Worm (Caenorhabditis elegans) whole organism, L3 larva: ENCODE measurements around the gene pcrg-1.

Source experiments
- aly-2 ChIP-seq: fragments of 150-350 bp; optimal IDR thresholded peaks from 2 replicates; lab custom pipeline; 2014; ENCODE audit warnings: missing biosample characterization, missing genetic modification characterization
- ama-1 ChIP-seq: fragments of 150-350 bp; optimal IDR thresholded peaks from 2 replicates; lab custom pipeline; 2018
- ceh-28 ChIP-seq: fragments of 150-350 bp; optimal IDR thresholded peaks from 2 replicates; lab custom pipeline; 2014; ENCODE audit warnings: missing biosample characterization, missing genetic modification reagents, missing genetic modification characterization
- ceh-82 ChIP-seq: fragments of 150-350 bp; optimal IDR thresholded peaks from 2 replicates; lab custom pipeline; 2014; ENCODE audit warnings: missing biosample characterization, missing genetic modification characterization
- ceh-9 ChIP-seq: sonication (generic microtip); optimal IDR thresholded peaks from 2 replicates; lab custom pipeline; 2018; ENCODE audit warnings: missing biosample characterization, missing genetic modification characterization
- daf-12 ChIP-seq: fragments of 150-350 bp; optimal IDR thresholded peaks from 2 replicates; lab custom pipeline; 2014; ENCODE audit warnings: missing biosample characterization, missing genetic modification reagents, missing genetic modification characterization
- egl-27 ChIP-seq: sonication (generic microtip); optimal IDR thresholded peaks from 4 replicates; lab custom pipeline; 2017; ENCODE audit warnings: missing biosample characterization, missing genetic modification reagents, missing genetic modification characterization
- egl-5 ChIP-seq: fragments of 150-350 bp; optimal IDR thresholded peaks from 2 replicates; lab custom pipeline; 2017; ENCODE audit warnings: missing biosample characterization, missing genetic modification reagents, missing genetic modification characterization, inconsistent platforms
- elt-1 ChIP-seq: fragments of 150-350 bp; optimal IDR thresholded peaks from 2 replicates; lab custom pipeline; 2014; ENCODE audit warnings: missing biosample characterization, missing genetic modification characterization
- elt-2 ChIP-seq: sonication (generic microtip); optimal IDR thresholded peaks from 2 replicates; lab custom pipeline; 2016; ENCODE audit warnings: missing genetic modification reagents, mild to moderate bottlenecking, missing genetic modification characterization, missing compliant biosample characterization
- elt-3 ChIP-seq, 3 experiments: fragments of 150-350 bp in 1 of 3; sonication (generic microtip) in 2 of 3; optimal IDR thresholded peaks; 2 replicates in 2 of 3; 4 replicates in 1 of 3; lab custom pipeline; 2014 to 2017; ENCODE audit warnings: missing biosample characterization in 3 of 3, missing genetic modification characterization in 3 of 3
- eor-1 ChIP-seq, 2 experiments: fragments of 150-350 bp; optimal IDR thresholded peaks; 2 replicates each; lab custom pipeline; 2014 to 2018; ENCODE audit warnings: missing biosample characterization in 2 of 2, missing genetic modification characterization in 2 of 2
- fkh-10 ChIP-seq: sonication (generic microtip); optimal IDR thresholded peaks from 2 replicates; lab custom pipeline; 2017; ENCODE audit warnings: missing biosample characterization, missing genetic modification reagents, missing genetic modification characterization
- hmg-11 ChIP-seq: sonication (generic microtip); optimal IDR thresholded peaks from 2 replicates; lab custom pipeline; 2016; ENCODE audit warnings: missing genetic modification characterization, missing compliant biosample characterization
- jun-1 ChIP-seq: fragments of 150-350 bp; optimal IDR thresholded peaks from 2 replicates; lab custom pipeline; 2014; ENCODE audit warnings: missing biosample characterization, missing genetic modification reagents, missing genetic modification characterization
- lin-15B ChIP-seq: fragments of 150-350 bp; optimal IDR thresholded peaks from 2 replicates; lab custom pipeline; 2014; ENCODE audit warnings: missing biosample characterization, missing genetic modification characterization
- lin-39 ChIP-seq: fragments of 150-350 bp; optimal IDR thresholded peaks from 2 replicates; lab custom pipeline; 2018; ENCODE audit warnings: missing biosample characterization, missing genetic modification reagents, missing genetic modification characterization
- mdl-1 ChIP-seq: fragments of 150-350 bp; optimal IDR thresholded peaks from 2 replicates; lab custom pipeline; 2014; ENCODE audit warnings: missing biosample characterization, missing genetic modification characterization
- mml-1 ChIP-seq: fragments of 150-350 bp; sonication (generic microtip); optimal IDR thresholded peaks from 3 replicates; lab custom pipeline; 2014; ENCODE audit warnings: missing biosample characterization, missing genetic modification characterization
- nhr-12 ChIP-seq: fragments of 150-350 bp; optimal IDR thresholded peaks from 2 replicates; lab custom pipeline; 2014; ENCODE audit warnings: missing biosample characterization, missing genetic modification characterization
- nhr-23 ChIP-seq: fragments of 150-350 bp; optimal IDR thresholded peaks from 2 replicates; lab custom pipeline; 2014; ENCODE audit warnings: missing biosample characterization, missing genetic modification reagents, missing genetic modification characterization
- nhr-237 ChIP-seq: fragments of 150-350 bp; optimal IDR thresholded peaks from 2 replicates; lab custom pipeline; 2014; ENCODE audit warnings: missing biosample characterization, missing genetic modification characterization
- nhr-28 ChIP-seq: fragments of 150-350 bp; optimal IDR thresholded peaks from 2 replicates; lab custom pipeline; 2014; ENCODE audit warnings: missing biosample characterization, missing genetic modification characterization
- nhr-43 ChIP-seq: sonication (generic microtip); optimal IDR thresholded peaks from 2 replicates; lab custom pipeline; 2016; ENCODE audit warnings: mild to moderate bottlenecking, missing genetic modification characterization, missing compliant biosample characterization; ENCODE audit not compliant: poor library complexity, severe bottlenecking
- nhr-67 ChIP-seq: fragments of 150-350 bp; optimal IDR thresholded peaks from 2 replicates; lab custom pipeline; 2014; ENCODE audit warnings: missing biosample characterization, missing genetic modification characterization
- nhr-76 ChIP-seq: fragments of 150-350 bp; sonication (generic microtip); optimal IDR thresholded peaks from 5 replicates; lab custom pipeline; 2014; ENCODE audit warnings: missing biosample characterization, missing genetic modification characterization
- pha-4 ChIP-seq: fragments of 150-350 bp; optimal IDR thresholded peaks from 2 replicates; lab custom pipeline; 2014; ENCODE audit warnings: missing biosample characterization, missing genetic modification reagents, missing genetic modification characterization
- pqm-1 ChIP-seq: fragments of 150-350 bp; optimal IDR thresholded peaks from 2 replicates; lab custom pipeline; 2017; ENCODE audit warnings: missing biosample characterization, missing genetic modification characterization, inconsistent platforms
- sea-2 ChIP-seq: fragments of 150-350 bp; sonication (generic microtip); optimal IDR thresholded peaks from 4 replicates; lab custom pipeline; 2014; ENCODE audit warnings: missing biosample characterization, missing genetic modification reagents, missing genetic modification characterization
- skn-1 ChIP-seq: fragments of 150-350 bp; optimal IDR thresholded peaks from 2 replicates; lab custom pipeline; 2014; ENCODE audit warnings: missing biosample characterization, missing genetic modification characterization
- snpc-4 ChIP-seq: fragments of 150-350 bp; optimal IDR thresholded peaks from 2 replicates; lab custom pipeline; 2014; ENCODE audit warnings: missing biosample characterization, missing genetic modification characterization
- unc-39 ChIP-seq: sonication (generic microtip); optimal IDR thresholded peaks from 4 replicates; lab custom pipeline; 2017; ENCODE audit warnings: missing biosample characterization, missing genetic modification characterization
- unc-62 ChIP-seq: fragments of 150-350 bp; sonication (generic microtip); optimal IDR thresholded peaks from 4 replicates; lab custom pipeline; 2014; ENCODE audit warnings: missing biosample characterization, missing genetic modification reagents, missing genetic modification characterization
- zag-1 ChIP-seq: fragments of 150-350 bp; optimal IDR thresholded peaks from 2 replicates; lab custom pipeline; 2014; ENCODE audit warnings: missing biosample characterization, missing genetic modification characterization
- ztf-11 ChIP-seq: fragments of 150-350 bp; optimal IDR thresholded peaks from 2 replicates; lab custom pipeline; 2014; ENCODE audit warnings: missing biosample characterization, missing genetic modification characterization

Gene pcrg-1

ce11 chrII:7186117-7186516, 14.2 kb upstream of the pcrg-1 start:
- no peak for TF ChIP-seq ceh-9 (tag; lab: Kevin White, UChicago)
- TF ChIP-seq zag-1 (tag; lab: Kevin White, UChicago), result no peak
- no peak for TF ChIP-seq nhr-67 (tag; lab: Kevin White, UChicago)
- TF ChIP-seq nhr-237 (tag; lab: Kevin White, UChicago), result no peak
- TF ChIP-seq unc-39 (tag; lab: Kevin White, UChicago), result no peak
- no peak for TF ChIP-seq pha-4 (tag; lab: Kevin White, UChicago)
- TF ChIP-seq nhr-28 (tag; lab: Kevin White, UChicago), result no peak
- no peak for TF ChIP-seq unc-62 (GFP tag; lab: Kevin White, UChicago)
- TF ChIP-seq elt-3 (tag; optimal IDR thresholded peaks at IDR 0.05; lab: Kevin White, UChicago), result no peak
- no peak for TF ChIP-seq elt-2 (tag; lab: Kevin White, UChicago)
- no peak for TF ChIP-seq eor-1 (tag; optimal IDR thresholded peaks at IDR 0.05; lab: Kevin White, UChicago)
- no peak for TF ChIP-seq mdl-1 (tag; lab: Kevin White, UChicago)

- TF ChIP-seq hmg-11 (tag; lab: Kevin White, UChicago) (no peak), fkh-10 (no peak), mml-1 (tag; lab: Kevin White, UChicago) (no peak), ceh-28 (tag; lab: Kevin White, UChicago) (no peak), lin-39 (tag; lab: Kevin White, UChicago) (no peak), ama-1 (lab: Kevin White, UChicago) (no peak), skn-1 (tag; lab: Kevin White, UChicago) (no peak), nhr-76 (tag; lab: Kevin White, UChicago) (no peak), snpc-4 (tag; lab: Kevin White, UChicago) (no peak), pha-4 (tag; lab: Kevin White, UChicago) (no peak), zag-1 (tag; lab: Kevin White, UChicago) (no peak), daf-12 (tag; lab: Kevin White, UChicago) (no peak), nhr-28 (tag; lab: Kevin White, UChicago) (no peak)
These were observed 13.2 kb upstream of the pcrg-1 start, which contains the start of gene C27H5.6 for ce11 chrII:7187110-7187509. TSS of gene C27H5.6 (minus strand) at chrII:7187210.

- TF ChIP-seq mml-1 (tag; lab: Kevin White, UChicago) (no peak), elt-1 (tag; lab: Kevin White, UChicago) (no peak), elt-3 (tag; optimal IDR thresholded peaks at IDR 0.05; lab: Kevin White, UChicago) (no peak)
These were observed 11.2 kb upstream of the pcrg-1 start, which contains the start of gene E04F6.4 for ce11 chrII:7189120-7189519. TSS of gene E04F6.4 (plus strand) at chrII:7189420.

ce11 chrII:7195541-7195940, 4.8 kb upstream of the pcrg-1 start, which contains the start of gene acdh-12:
TSS of gene acdh-12 (minus strand) at chrII:7195641.
- no peak for TF ChIP-seq unc-62 (GFP tag; lab: Kevin White, UChicago)
- no peak for TF ChIP-seq elt-3 (tag; optimal IDR thresholded peaks at IDR 0.05; lab: Kevin White, UChicago)
- no peak for TF ChIP-seq sea-2 (GFP tag; lab: Kevin White, UChicago)
- no peak for TF ChIP-seq nhr-237 (tag; lab: Kevin White, UChicago)

DNA sequence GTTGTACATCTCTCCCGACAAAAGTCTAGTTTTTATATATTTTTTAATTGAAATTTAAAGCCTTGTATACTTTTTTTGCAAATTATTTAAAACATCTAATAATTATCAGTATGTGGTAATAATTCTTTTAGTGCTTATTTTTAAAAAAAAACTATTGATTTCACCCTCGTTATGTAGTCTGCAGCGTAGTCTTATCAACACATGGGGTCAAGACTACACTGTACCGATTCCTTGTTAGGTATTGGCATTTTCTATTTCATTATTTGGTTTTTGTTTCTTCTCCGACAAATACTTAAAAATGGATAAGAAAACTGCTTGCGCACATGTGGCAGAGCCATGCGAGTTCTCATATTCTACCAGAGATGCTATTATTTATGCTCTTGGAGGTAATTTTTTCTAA, 4.3 kb upstream of the pcrg-1 start, which contains the start of gene maoc-1:
Gene maoc-1 (plus strand): TSS at position 237 of the 400 bp plus-strand sequence.
- TF ChIP-seq fkh-10 (no peak), nhr-23 (tag; lab: Kevin White, UChicago) (no peak), unc-39 (tag; lab: Kevin White, UChicago) (no peak), nhr-43 (tag; lab: Kevin White, UChicago) (no peak), nhr-67 (tag; lab: Kevin White, UChicago) (no peak), ceh-82 (tag; lab: Kevin White, UChicago) (no peak), egl-27 (tag; lab: Kevin White, UChicago) (no peak), nhr-12 (tag; lab: Kevin White, UChicago) (no peak), zag-1 (tag; lab: Kevin White, UChicago) (no peak), jun-1 (no peak), nhr-76 (tag; lab: Kevin White, UChicago) (no peak), aly-2 (tag; lab: Kevin White, UChicago) (no peak), ama-1 (lab: Kevin White, UChicago) (no peak), lin-15B (no peak), nhr-28 (tag; lab: Kevin White, UChicago) (no peak), sea-2 (GFP tag; lab: Kevin White, UChicago) (no peak), egl-5 (tag; lab: Kevin White, UChicago) (no peak), ztf-11 (tag; lab: Kevin White, UChicago) (no peak), pha-4 (tag; lab: Kevin White, UChicago) (peak; percentile 41), pqm-1 (peak; percentile 74), elt-3 (tag; optimal IDR thresholded peaks at IDR 0.05; lab: Kevin White, UChicago) (no peak), elt-2 (tag; lab: Kevin White, UChicago) (peak; percentile 69), ceh-28 (tag; lab: Kevin White, UChicago) (no peak), daf-12 (tag; lab: Kevin White, UChicago) (no peak)
